Fruit fly (Drosophila melanogaster) whole organism, embryonic: Measurements from ENCODE around the gene Cog2.

Source experiments
- CG10462 ChIP-seq: fragments of 200-800 bp; sonication (Bioruptor generic); optimal IDR thresholded peaks from 2 replicates; lab custom pipeline; 2016; ENCODE audit warnings: missing biosample characterization, missing genetic modification characterization
- CG11504 ChIP-seq: fragments of 200-800 bp; sonication (Bioruptor generic); optimal IDR thresholded peaks from 3 replicates; lab custom pipeline; 2019; ENCODE audit warnings: missing biosample characterization, mild to moderate bottlenecking, missing genetic modification characterization, moderate library complexity
- CG11695 ChIP-seq: fragments of 200-800 bp; sonication (Bioruptor generic); IDR thresholded peaks from 3 replicates; pipeline ENCODE4 v1.3.6; 2022; ENCODE audit warnings: missing biosample characterization, missing genetic modification characterization
- CG12104 ChIP-seq: fragments of 200-800 bp; sonication (Bioruptor generic); optimal IDR thresholded peaks from 3 replicates; lab custom pipeline; 2016; ENCODE audit warnings: missing biosample characterization, missing genetic modification characterization
- CG12659 ChIP-seq: fragments of 200-800 bp; sonication (Bioruptor generic); optimal IDR thresholded peaks from 3 replicates; lab custom pipeline; 2017; ENCODE audit warnings: mild to moderate bottlenecking, missing biosample characterization, missing genetic modification reagents, missing genetic modification characterization
- CG17361 ChIP-seq: fragments of 200-800 bp; sonication (Bioruptor generic); IDR thresholded peaks from 3 replicates; pipeline ENCODE4 v1.3.6; 2022; ENCODE audit warnings: missing biosample characterization, missing genetic modification characterization
- CG17802 ChIP-seq: fragments of 200-800 bp; sonication (Bioruptor generic); optimal IDR thresholded peaks from 2 replicates; lab custom pipeline; 2018; ENCODE audit warnings: missing biosample characterization, mild to moderate bottlenecking, missing genetic modification characterization, moderate library complexity
- CG2199 ChIP-seq: fragments of 200-800 bp; sonication (Bioruptor generic); IDR thresholded peaks from 3 replicates; pipeline ENCODE4 v1.3.6; 2022; ENCODE audit warnings: missing biosample characterization, missing genetic modification characterization
- CG2875 ChIP-seq: fragments of 200-800 bp; sonication (Bioruptor generic); optimal IDR thresholded peaks from 2 replicates; lab custom pipeline; 2017; ENCODE audit warnings: missing biosample characterization, mild to moderate bottlenecking, missing genetic modification characterization, missing genetic modification reagents
- CG3407 ChIP-seq: fragments of 200-800 bp; sonication (Bioruptor generic); optimal IDR thresholded peaks from 2 replicates; lab custom pipeline; 2018; ENCODE audit warnings: missing biosample characterization, mild to moderate bottlenecking, missing genetic modification characterization
- CG5953 ChIP-seq: fragments of 200-800 bp; sonication (Bioruptor generic); IDR thresholded peaks from 2 replicates; pipeline ENCODE4 v1.3.6; 2022; ENCODE audit warnings: missing biosample characterization, missing genetic modification characterization
- CG7839 ChIP-seq: fragments of 200-800 bp; sonication (Bioruptor generic); optimal IDR thresholded peaks from 3 replicates; lab custom pipeline; 2018; ENCODE audit warnings: missing biosample characterization, mild to moderate bottlenecking, missing genetic modification characterization, moderate library complexity
- CG7928 ChIP-seq: fragments of 200-800 bp; sonication (Bioruptor generic); optimal IDR thresholded peaks from 2 replicates; lab custom pipeline; 2017; ENCODE audit warnings: missing biosample characterization, mild to moderate bottlenecking, missing genetic modification characterization
- CG9876 ChIP-seq: fragments of 200-800 bp; sonication (Bioruptor generic); optimal IDR thresholded peaks from 2 replicates; lab custom pipeline; 2016; ENCODE audit warnings: missing biosample characterization, missing genetic modification characterization
- CoRest ChIP-seq: fragments of 200-800 bp; sonication (Bioruptor generic); optimal IDR thresholded peaks from 3 replicates; lab custom pipeline; 2018; ENCODE audit warnings: missing biosample characterization, mild to moderate bottlenecking, missing genetic modification characterization, moderate library complexity
- D19B ChIP-seq: fragments of 200-800 bp; sonication (Bioruptor generic); optimal IDR thresholded peaks from 2 replicates; lab custom pipeline; 2017; ENCODE audit warnings: missing biosample characterization, mild to moderate bottlenecking, missing genetic modification characterization
- Deaf1 ChIP-seq: fragments of 200-800 bp; optimal IDR thresholded peaks from 3 replicates; lab custom pipeline; 2019; ENCODE audit warnings: missing biosample characterization, mild to moderate bottlenecking, missing genetic modification characterization, moderate library complexity
- Ets65A ChIP-seq: fragments of 200-800 bp; sonication (Bioruptor generic); peaks from one replicate; lab custom pipeline; 2016; ENCODE audit warnings: missing biosample characterization, missing genetic modification characterization
- HHEX ChIP-seq: fragments of 200-800 bp; sonication (Bioruptor generic); optimal IDR thresholded peaks from 3 replicates; lab custom pipeline; 2017; ENCODE audit warnings: missing biosample characterization, mild to moderate bottlenecking, missing genetic modification characterization, missing genetic modification reagents
- HmgD ChIP-seq: fragments of 200-800 bp; sonication (Bioruptor generic); optimal IDR thresholded peaks from 3 replicates; lab custom pipeline; 2016; ENCODE audit warnings: missing biosample characterization, missing genetic modification characterization
- Hmx ChIP-seq: fragments of 200-800 bp; sonication (Bioruptor generic); optimal IDR thresholded peaks from 2 replicates; lab custom pipeline; 2016; ENCODE audit warnings: missing biosample characterization, missing genetic modification characterization
- Hsf ChIP-seq: fragments of 200-800 bp; sonication (Bioruptor generic); optimal IDR thresholded peaks from 3 replicates; lab custom pipeline; 2016; ENCODE audit warnings: missing biosample characterization, missing genetic modification characterization
- Lpt ChIP-seq: fragments of >200 bp; optimal IDR thresholded peaks from 2 replicates; lab custom pipeline; 2018; ENCODE audit warnings: missing biosample characterization, missing genetic modification characterization
- Mrtf ChIP-seq: fragments of 200-800 bp; sonication (Bioruptor generic); IDR thresholded peaks from 3 replicates; pipeline ENCODE4 v1.3.6; 2022; ENCODE audit warnings: missing biosample characterization, missing genetic modification characterization
- Nf-YB ChIP-seq: fragments of 200-800 bp; sonication (Bioruptor generic); optimal IDR thresholded peaks from 3 replicates; lab custom pipeline; 2019; ENCODE audit warnings: missing biosample characterization, mild to moderate bottlenecking, missing genetic modification characterization, moderate library complexity
- Scr ChIP-seq: fragments of 200-800 bp; sonication (Bioruptor generic); IDR thresholded peaks from 2 replicates; pipeline ENCODE4 v1.3.6; 2022; ENCODE audit warnings: missing biosample characterization, missing genetic modification characterization; ENCODE audit not compliant: partially characterized antibody
- Sin3A ChIP-seq: fragments of >200 bp; optimal IDR thresholded peaks from 2 replicates; lab custom pipeline; 2018
- ab ChIP-seq: fragments of 200-800 bp; sonication (Bioruptor generic); optimal IDR thresholded peaks from 2 replicates; lab custom pipeline; 2016; ENCODE audit warnings: missing biosample characterization, missing genetic modification characterization
- chif ChIP-seq, 2 experiments: fragments of 200-800 bp; sonication (Bioruptor generic); optimal IDR thresholded peaks; 3 replicates each; lab custom pipeline; 2016; ENCODE audit warnings: missing biosample characterization in 2 of 2, missing genetic modification characterization in 2 of 2
- chn ChIP-seq: fragments of 200-800 bp; sonication (Bioruptor generic); optimal IDR thresholded peaks from 2 replicates; lab custom pipeline; 2016; ENCODE audit warnings: missing biosample characterization, missing genetic modification characterization
- dati ChIP-seq: fragments of 200-800 bp; sonication (Bioruptor generic); IDR thresholded peaks from 2 replicates; pipeline ENCODE4 v1.3.6; 2022; ENCODE audit warnings: missing biosample characterization, missing genetic modification characterization
- dimm ChIP-seq: fragments of 200-800 bp; sonication (Bioruptor generic); IDR thresholded peaks from 2 replicates; pipeline ENCODE4 v1.3.6; 2022; ENCODE audit warnings: missing biosample characterization, missing genetic modification characterization
- dmrt11E ChIP-seq: fragments of 200-800 bp; sonication (Bioruptor generic); optimal IDR thresholded peaks from 3 replicates; lab custom pipeline; 2018; ENCODE audit warnings: missing biosample characterization, mild to moderate bottlenecking, missing genetic modification characterization, moderate library complexity
- ems ChIP-seq: fragments of 200-800 bp; sonication (Bioruptor generic); optimal IDR thresholded peaks from 3 replicates; lab custom pipeline; 2016; ENCODE audit warnings: missing biosample characterization, missing genetic modification characterization
- eve ChIP-seq, 2 experiments: fragments of >200 bp; optimal IDR thresholded peaks; 2 replicates each; lab custom pipeline; 2017; ENCODE audit warnings: missing biosample characterization in 2 of 2, missing genetic modification characterization in 2 of 2
- gem ChIP-seq: fragments of 200-800 bp; sonication (Bioruptor generic); optimal IDR thresholded peaks from 2 replicates; lab custom pipeline; 2019; ENCODE audit warnings: missing biosample characterization, mild to moderate bottlenecking, missing genetic modification characterization, moderate library complexity
- grn ChIP-seq: fragments of 200-800 bp; sonication (Bioruptor generic); optimal IDR thresholded peaks from 3 replicates; lab custom pipeline; 2017; ENCODE audit warnings: missing biosample characterization, missing genetic modification characterization
- gro ChIP-seq: fragments of 200-800 bp; sonication (Bioruptor generic); optimal IDR thresholded peaks from 2 replicates; lab custom pipeline; 2016; ENCODE audit warnings: missing biosample characterization, missing genetic modification characterization
- h ChIP-seq: fragments of >200 bp; optimal IDR thresholded peaks from 2 replicates; lab custom pipeline; 2017
- lola ChIP-seq, 3 experiments: fragments of >200 bp in 2 of 3; fragments of 200-800 bp in 1 of 3; sonication (Bioruptor generic) in 1 of 3; optimal IDR thresholded peaks; 2 replicates each; lab custom pipeline; 2017 to 2019; ENCODE audit warnings: missing biosample characterization in 3 of 3, missing genetic modification characterization in 3 of 3, mild to moderate bottlenecking in 1 of 3, moderate library complexity in 1 of 3
- lov ChIP-seq, 2 experiments: fragments of 200-800 bp in 1 of 2; fragments of >200 bp in 1 of 2; sonication (Bioruptor generic) in 1 of 2; IDR thresholded peaks in 1 of 2; optimal IDR thresholded peaks in 1 of 2; 2 replicates in 1 of 2; 3 replicates in 1 of 2; pipeline versions ENCODE4 v1.3.6 to Lab custom; 2017 to 2022; ENCODE audit warnings: missing biosample characterization in 1 of 2, missing genetic modification characterization in 1 of 2
- luna ChIP-seq: fragments of 200-800 bp; sonication (Bioruptor generic); optimal IDR thresholded peaks from 2 replicates; lab custom pipeline; 2016; ENCODE audit warnings: missing biosample characterization, missing genetic modification characterization
- mld ChIP-seq: fragments of 200-800 bp; sonication (Bioruptor generic); IDR thresholded peaks from 3 replicates; pipeline ENCODE4 v1.3.6; 2022; ENCODE audit warnings: missing biosample characterization, missing genetic modification characterization; ENCODE audit not compliant: partially characterized antibody
- pho ChIP-seq: fragments of 200-800 bp; sonication (Bioruptor generic); optimal IDR thresholded peaks from 2 replicates; lab custom pipeline; 2016; ENCODE audit warnings: missing biosample characterization, missing genetic modification characterization
- pzg ChIP-seq: fragments of 200-800 bp; sonication (Bioruptor generic); optimal IDR thresholded peaks from 3 replicates; lab custom pipeline; 2018; ENCODE audit warnings: missing biosample characterization, mild to moderate bottlenecking, missing genetic modification characterization, moderate library complexity
- sug ChIP-seq: fragments of 200-800 bp; optimal IDR thresholded peaks from 2 replicates; lab custom pipeline; 2019; ENCODE audit warnings: missing biosample characterization, mild to moderate bottlenecking, missing genetic modification characterization, moderate library complexity
- tio ChIP-seq: fragments of 200-800 bp; sonication (Bioruptor generic); optimal IDR thresholded peaks from 2 replicates; lab custom pipeline; 2017; ENCODE audit warnings: missing biosample characterization, missing genetic modification characterization, inconsistent platforms
- ttk ChIP-seq: fragments of 200-800 bp; sonication (Bioruptor generic); IDR thresholded peaks from 2 replicates; pipeline ENCODE4 v2.1.2; 2022; ENCODE audit warnings: missing biosample characterization, missing genetic modification characterization
- wek ChIP-seq: fragments of 200-800 bp; sonication (Bioruptor generic); optimal IDR thresholded peaks from 3 replicates; lab custom pipeline; 2018; ENCODE audit warnings: missing biosample characterization, mild to moderate bottlenecking, missing genetic modification characterization, moderate library complexity
- yki ChIP-seq: fragments of >200 bp; optimal IDR thresholded peaks from 3 replicates; lab custom pipeline; 2018

Gene Cog2

dm6 chr3R:15356645-15357431, 4.6 kb downstream of the Cog2 start, which contains the start of the genes Atg4b and Hibch (continued):
- TF ChIP-seq CG5953 (GFP tag; lab: Robert Waterston, UW): peak; percentile 56; the same call in 1 of the 2 replicates
- no peak for TF ChIP-seq CG2199
- TF ChIP-seq Deaf1 (tag; lab: Kevin White, UChicago): no peak
- no peak for TF ChIP-seq ab (GFP tag; lab: Kevin White, UChicago)
- TF ChIP-seq Nf-YB (GFP tag; lab: Kevin White, UChicago): peak; percentile 67
- peak; percentile 61 for TF ChIP-seq chn (GFP tag; lab: Kevin White, UChicago)
- no peak for TF ChIP-seq lov (optimal IDR thresholded peaks at IDR 0.05; lab: Kevin White, UChicago)
- no peak for TF ChIP-seq lov (GFP tag; IDR thresholded peaks at IDR 0.05; lab: Robert Waterston, UW)
- TF ChIP-seq Mrtf (GFP tag; lab: Robert Waterston, UW): peak; percentile 73
- peak; percentile 93 for TF ChIP-seq CoRest (tag; lab: Kevin White, UChicago)
- TF ChIP-seq pzg (GFP tag; lab: Kevin White, UChicago): peak; percentile 47
- TF ChIP-seq dimm: 0 out of 2 replicates have a peak, but pooled peaks have one; percentile 30
- TF ChIP-seq CG11504 (tag; lab: Kevin White, UChicago): no peak
- peak; percentile 89 for TF ChIP-seq CG7839 (tag; lab: Kevin White, UChicago)
- TF ChIP-seq CG17361 (GFP tag; lab: Robert Waterston, UW): peak; percentile 95
- peak; percentile 67 for TF ChIP-seq ttk (GFP tag; lab: Robert Waterston, UW)
- peak; percentile 22; the same call in 1 of the 2 replicates for TF ChIP-seq Scr (GFP tag; lab: Robert Waterston, UW)
- no peak; the same call in 1 of the 3 replicates for TF ChIP-seq CG11695
- TF ChIP-seq Lpt (GFP tag; lab: Kevin White, UChicago): no peak
- TF ChIP-seq Hmx (GFP tag; lab: Kevin White, UChicago): no peak
- TF ChIP-seq Hsf: peak; percentile 58
- TF ChIP-seq CG7928 (GFP tag; lab: Kevin White, UChicago): peak; percentile 55
- TF ChIP-seq h (lab: Kevin White, UChicago): no peak
- peak; percentile 93 for TF ChIP-seq sug (tag; lab: Kevin White, UChicago)
- no peak for TF ChIP-seq HmgD
- TF ChIP-seq yki (lab: Kevin White, UChicago): no peak
- TF ChIP-seq ems (GFP tag; lab: Kevin White, UChicago): peak; percentile 31
- TF ChIP-seq D19B: peak; percentile 78
- peak; percentile 89 for TF ChIP-seq Ets65A (GFP tag; lab: Kevin White, UChicago)
- TF ChIP-seq pho (GFP tag; lab: Kevin White, UChicago): peak; percentile 46
- no peak for TF ChIP-seq eve (GFP tag; optimal IDR thresholded peaks at IDR 0.05; lab: Kevin White, UChicago)
- TF ChIP-seq CG10462 (GFP tag; lab: Kevin White, UChicago): peak; percentile 57
- no peak for TF ChIP-seq chif (GFP tag; optimal IDR thresholded peaks at IDR 0.05; lab: Kevin White, UChicago)
- TF ChIP-seq CG12104 (GFP tag; lab: Kevin White, UChicago): peak; percentile 79
- peak; percentile 92 for TF ChIP-seq gem
- peak; percentile 79 for TF ChIP-seq wek (GFP tag; lab: Kevin White, UChicago)
- TF ChIP-seq CG3407: peak; percentile 58
- TF ChIP-seq CG17802 (tag; lab: Kevin White, UChicago): peak; percentile 23
- peak in 1 of 3 experiments; percentile 86 for TF ChIP-seq lola (GFP tag; optimal IDR thresholded peaks at IDR 0.05; lab: Kevin White, UChicago)
- TF ChIP-seq grn (GFP tag; lab: Kevin White, UChicago): no peak
- no peak for TF ChIP-seq tio
- TF ChIP-seq mld (GFP tag; lab: Robert Waterston, UW): no peak
- TF ChIP-seq Sin3A (lab: Kevin White, UChicago): no peak
- no peak; the same call in 1 of the 2 replicates for TF ChIP-seq dati
- peak; percentile 94 for TF ChIP-seq CG12659 (GFP tag; lab: Kevin White, UChicago)
- TF ChIP-seq dmrt11E (tag; lab: Kevin White, UChicago): peak; percentile 78
- TF ChIP-seq CG2875 (GFP tag; lab: Kevin White, UChicago): no peak
- no peak for TF ChIP-seq CG9876 (GFP tag; lab: Kevin White, UChicago)
- TF ChIP-seq gro (GFP tag; lab: Kevin White, UChicago): no peak
- peak; percentile 81 for TF ChIP-seq HHEX
- TF ChIP-seq luna: no peak
